Fruit fly (Drosophila melanogaster): ENCODE data around the gene car.

car gene

DNA sequence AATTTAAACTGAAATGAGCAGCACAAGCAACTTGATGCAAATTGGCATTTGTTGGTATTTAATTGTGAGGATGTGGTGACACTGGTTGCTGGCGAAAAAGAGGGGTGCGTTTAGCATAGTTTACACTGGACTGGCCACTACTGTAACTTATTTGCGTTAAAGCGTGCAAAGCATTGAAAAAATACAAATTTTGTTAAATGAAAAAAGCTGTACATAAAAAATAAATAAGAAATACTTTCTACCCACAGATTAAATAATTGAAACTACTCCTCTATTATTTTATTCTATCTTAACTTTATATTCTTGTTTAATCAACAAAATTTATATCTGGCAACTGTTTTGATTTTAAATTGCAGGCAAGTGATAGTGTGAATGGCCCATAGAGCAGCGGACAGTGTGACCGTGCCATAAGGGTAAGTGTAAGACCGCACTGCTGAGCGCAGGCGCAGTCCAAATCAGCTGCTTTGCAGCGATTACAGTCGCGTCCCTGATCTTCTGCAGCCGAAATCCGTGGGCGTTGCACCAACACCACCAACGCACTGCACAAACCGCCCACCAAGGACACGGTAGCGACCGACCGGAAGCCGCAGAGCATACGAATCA, at the start of gene car, which contains the start of gene Grip84:
Gene car (plus strand): TSS at position 306 of the 603 bp plus-strand sequence.
Gene Grip84 (minus strand): TSS at position 51 of the 603 bp plus-strand sequence.
- TF ChIP-seq noc (tag; optimal IDR thresholded peaks at IDR 0.05): no peak

DNA sequence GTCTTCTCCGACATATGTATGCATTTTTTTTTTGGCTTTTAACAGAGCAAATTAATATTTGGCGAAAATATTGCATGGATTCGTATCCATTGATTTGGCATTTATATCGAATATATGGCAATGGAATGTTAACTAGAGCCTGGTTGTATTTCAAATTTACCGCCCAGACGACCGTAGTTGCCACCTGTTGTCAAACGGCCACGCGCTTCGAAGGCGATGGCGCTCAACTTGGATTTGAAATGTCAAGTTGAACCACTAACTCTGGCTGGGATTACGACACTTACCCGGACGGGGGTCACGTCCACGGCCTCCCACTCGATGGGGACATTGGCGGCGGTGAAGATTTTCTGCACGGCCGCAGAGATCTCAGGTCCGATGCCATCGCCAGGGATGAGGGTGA, 45.4 kb upstream of the car start:
- no peak for TF ChIP-seq noc (tag; optimal IDR thresholded peaks at IDR 0.05)

- TF ChIP-seq noc (tag; optimal IDR thresholded peaks at IDR 0.05): no peak
These were observed 44.9 kb upstream of the car start for dm6 chrX:19520888-19521287.

- TF ChIP-seq noc (tag; optimal IDR thresholded peaks at IDR 0.05): no peak
These were observed 44.0 kb upstream of the car start, which contains the start of the genes Idh3a and CoRest for dm6 chrX:19521753-19522383. Idh3a (minus strand) TSS chrX:19521810. CoRest (plus strand) TSS chrX:19521929.

DNA sequence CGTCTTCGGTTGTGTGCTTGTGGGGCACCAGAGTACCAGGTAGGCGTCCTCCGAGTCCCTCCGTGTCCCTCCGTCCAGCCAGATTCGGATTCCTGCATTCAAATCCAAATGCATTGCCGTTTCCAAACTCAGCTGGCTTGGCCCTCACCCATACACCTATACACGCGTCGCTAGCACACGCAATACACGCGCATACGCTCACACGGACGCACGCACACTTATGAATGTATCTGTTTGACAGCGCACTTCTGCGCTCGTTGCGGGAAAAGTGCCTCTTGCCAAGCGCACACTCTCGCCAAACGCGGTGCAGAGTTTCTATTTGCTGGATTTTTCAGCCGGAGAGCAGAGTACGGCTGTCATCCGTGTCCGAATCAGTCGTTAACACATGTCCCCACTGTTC, 43.2 kb upstream of the car start:
- TF ChIP-seq noc (tag; optimal IDR thresholded peaks at IDR 0.05): no peak

DNA sequence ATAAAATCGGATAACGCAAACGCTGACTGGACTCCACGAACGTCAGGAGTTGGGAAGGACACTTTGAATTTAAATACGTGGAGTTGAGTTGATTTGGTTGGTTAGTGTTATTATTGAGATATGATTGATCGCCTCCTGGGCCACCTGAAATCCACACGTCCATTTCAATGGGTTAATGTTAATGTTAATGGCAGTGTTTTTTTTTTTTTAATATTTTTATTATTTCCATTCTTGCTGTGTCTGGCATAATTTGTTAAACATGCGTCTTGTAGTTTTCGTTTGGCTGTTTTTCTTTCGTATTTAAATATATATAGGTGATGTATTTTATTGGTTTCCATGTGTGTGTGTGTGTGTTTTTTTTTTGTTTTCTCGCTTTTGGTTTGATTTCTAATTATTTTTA, 34.2 kb upstream of the car start, which contains the start of gene CG12231:
Gene CG12231 (minus strand): TSS at position 101 of the 400 bp plus-strand sequence.
- TF ChIP-seq noc (tag; optimal IDR thresholded peaks at IDR 0.05): no peak

DNA sequence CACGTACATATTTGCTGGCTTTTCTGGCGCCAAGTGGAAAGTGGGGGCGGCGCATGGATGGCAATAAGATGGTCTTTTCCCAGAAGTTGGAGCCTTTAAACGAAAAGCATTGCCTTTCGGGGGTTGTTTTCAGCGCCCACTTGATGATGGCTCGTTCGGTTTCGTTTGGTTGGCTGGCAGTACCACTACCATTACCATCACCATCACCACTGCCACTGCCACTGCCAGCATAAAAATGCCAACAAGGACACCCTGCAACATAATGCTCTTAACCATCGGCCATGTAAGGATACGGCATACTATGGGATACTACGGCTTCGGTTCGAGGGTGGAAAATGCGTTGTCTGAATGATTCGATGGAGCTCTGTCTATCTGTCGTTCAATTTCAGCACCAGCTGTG, 30.4 kb upstream of the car start:
- no peak for TF ChIP-seq noc (tag; optimal IDR thresholded peaks at IDR 0.05)

- no peak for TF ChIP-seq noc (tag; optimal IDR thresholded peaks at IDR 0.05)
These were observed 19.8 kb upstream of the car start for dm6 chrX:19545865-19546657.

dm6 chrX:19546658-19547038, 19.2 kb upstream of the car start:
- TF ChIP-seq noc (tag; optimal IDR thresholded peaks at IDR 0.05): no peak

- TF ChIP-seq noc (tag; optimal IDR thresholded peaks at IDR 0.05): no peak
These were observed 18.4 kb upstream of the car start, which contains the start of gene CG32532 for dm6 chrX:19547382-19547781. CG32532 (minus strand) TSS chrX:19547482.

dm6 chrX:19548438-19548837, 17.4 kb upstream of the car start:
- no peak for TF ChIP-seq noc (tag; optimal IDR thresholded peaks at IDR 0.05)

DNA sequence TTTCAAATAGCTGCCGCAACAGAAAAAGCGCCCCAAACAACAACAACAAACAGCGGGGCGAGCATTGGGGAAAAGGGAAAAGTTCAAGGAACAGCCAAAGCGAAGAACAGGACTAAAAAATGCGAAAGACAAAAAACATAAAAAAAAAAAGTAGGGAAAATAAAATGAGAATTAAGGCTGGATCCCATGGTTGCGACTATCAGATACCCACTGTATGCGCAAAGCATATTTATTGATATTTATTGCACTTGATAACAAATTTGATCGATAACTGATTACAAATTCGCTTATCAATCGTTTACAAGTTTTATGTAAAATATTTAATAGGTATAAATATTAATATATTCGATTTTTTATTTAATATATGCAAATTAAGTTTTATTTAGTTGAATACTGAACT, 16.2 kb upstream of the car start:
- TF ChIP-seq noc (tag; optimal IDR thresholded peaks at IDR 0.05): no peak

dm6 chrX:19573687-19574086, 7.9 kb downstream of the car start:
- no peak for TF ChIP-seq noc (tag; optimal IDR thresholded peaks at IDR 0.05)

DNA sequence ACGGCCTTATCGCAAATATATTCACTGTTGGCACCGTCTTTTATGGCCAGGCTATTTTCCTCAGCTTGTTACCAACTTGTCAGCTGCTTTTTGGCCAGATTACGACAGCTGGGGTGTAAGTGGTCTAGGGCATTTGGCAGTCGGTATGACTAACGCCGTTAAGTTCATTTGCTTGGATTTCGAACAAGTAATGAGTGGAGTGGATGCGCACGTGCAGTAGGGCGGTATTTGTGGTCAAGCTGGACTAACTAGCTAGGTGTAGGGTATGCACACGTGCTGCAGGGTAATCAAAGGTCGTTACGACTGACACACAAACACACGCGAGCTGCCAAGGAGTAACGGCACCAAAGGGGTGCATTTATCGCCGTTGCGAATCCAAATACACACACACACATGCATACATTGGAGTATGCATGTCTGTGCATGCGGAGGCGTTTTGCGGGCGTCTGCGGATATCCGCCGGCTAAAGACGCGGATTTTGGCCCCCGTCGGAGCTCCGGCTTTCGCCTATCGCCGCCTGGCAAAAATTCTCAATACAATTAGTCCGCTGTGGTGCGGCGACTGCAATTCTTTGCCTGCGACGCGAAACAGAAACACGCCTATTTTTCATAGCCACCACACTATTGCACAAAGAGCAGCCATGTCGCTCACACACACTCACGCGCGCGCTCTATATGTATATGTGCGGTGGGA, 12.3 kb downstream of the car start:
- no peak for TF ChIP-seq noc (tag; optimal IDR thresholded peaks at IDR 0.05)

DNA sequence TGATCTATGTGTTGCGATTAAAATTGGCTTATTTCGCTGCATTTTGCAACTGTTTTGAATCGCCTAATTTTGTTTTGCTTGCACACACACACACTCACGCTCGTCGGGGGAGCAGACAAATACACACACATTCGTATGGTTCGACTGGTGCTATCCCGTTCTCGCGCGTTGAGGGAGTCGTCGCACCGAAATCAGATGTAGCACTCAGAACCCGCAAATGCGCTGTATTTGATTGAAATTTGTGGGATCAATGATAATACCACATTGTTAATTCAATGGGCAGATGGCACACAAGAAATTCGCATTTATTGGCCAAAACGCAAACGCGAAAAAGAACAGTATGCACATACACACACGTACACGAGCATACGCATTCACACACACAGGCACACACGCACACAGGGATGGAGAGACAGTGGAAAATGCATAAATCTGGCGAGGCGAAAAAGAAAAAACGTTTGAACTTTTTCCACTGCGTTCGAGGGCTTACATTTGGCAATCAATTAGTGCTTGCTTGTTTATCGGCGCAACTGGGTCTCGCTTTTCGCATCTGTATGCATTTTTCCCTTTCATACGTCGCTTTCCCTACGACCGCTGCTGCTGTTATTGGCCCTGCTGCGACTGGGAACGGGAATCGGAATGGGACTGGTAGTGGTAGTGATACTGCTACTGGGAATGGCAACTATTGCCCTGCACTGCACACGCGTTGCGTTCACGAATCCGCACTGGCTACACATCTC, 13.3 kb downstream of the car start:
- TF ChIP-seq noc (tag; optimal IDR thresholded peaks at IDR 0.05): no peak
